Worm (Caenorhabditis elegans) whole organism, midembryonic: ENCODE results near the gene T24B8.4.

Experiments used
- T22C8.4 ChIP-seq: fragments of 200-800 bp; sonication (Bioruptor generic); IDR thresholded peaks from 2 replicates; pipeline ENCODE4 v1.3.6; 2022; ENCODE audit warnings: missing genetic modification characterization, missing compliant biosample characterization
- cog-1 ChIP-seq: sonication (generic microtip); optimal IDR thresholded peaks from 2 replicates; lab custom pipeline; 2016; ENCODE audit warnings: missing genetic modification characterization, missing compliant biosample characterization
- flt-1 ChIP-seq: fragments of 200-800 bp; sonication (Bioruptor generic); IDR thresholded peaks from 2 replicates; pipeline ENCODE4 v1.3.6; 2022; ENCODE audit warnings: missing genetic modification characterization, missing compliant biosample characterization
- klf-2 ChIP-seq: fragments of 200-800 bp; sonication (Bioruptor generic); conservative IDR thresholded peaks from 2 replicates; pipeline ENCODE4 v1.3.6; 2022; ENCODE audit warnings: missing genetic modification reagents, missing genetic modification characterization, missing compliant biosample characterization
- ztf-23 ChIP-seq: fragments of 200-800 bp; sonication (Bioruptor generic); IDR thresholded peaks from 2 replicates; pipeline ENCODE4 v1.3.6; 2022; ENCODE audit warnings: missing genetic modification reagents, missing genetic modification characterization, missing compliant biosample characterization
- ztf-29 ChIP-seq: fragments of 200-800 bp; sonication (Bioruptor generic); IDR thresholded peaks from 2 replicates; pipeline ENCODE4 v1.3.6; 2022; ENCODE audit warnings: missing genetic modification reagents, missing genetic modification characterization, missing compliant biosample characterization

ce11 chrII:9033034-9033433 lies 37.6 kb downstream of the T24B8.4 start:
- TF ChIP-seq T22C8.4 (GFP tag; lab: Robert Waterston, UW), result no peak
- no peak for TF ChIP-seq ztf-23
- no peak for TF ChIP-seq ztf-29 (GFP tag; lab: Robert Waterston, UW)
- TF ChIP-seq klf-2, result no peak
- no peak for TF ChIP-seq flt-1 (GFP tag; lab: Robert Waterston, UW)
- no peak for TF ChIP-seq cog-1 (tag; lab: Kevin White, UChicago)
